Worm (Caenorhabditis elegans) whole organism, midembryonic: Measurements from ENCODE around the gene ZK593.3.

Experiments
- T22C8.4 ChIP-seq: fragments of 200-800 bp; sonication (Bioruptor generic); IDR thresholded peaks from 2 replicates; pipeline ENCODE4 v1.3.6; 2022; ENCODE audit warnings: missing genetic modification characterization, missing compliant biosample characterization
- flt-1 ChIP-seq: fragments of 200-800 bp; sonication (Bioruptor generic); IDR thresholded peaks from 2 replicates; pipeline ENCODE4 v1.3.6; 2022; ENCODE audit warnings: missing genetic modification characterization, missing compliant biosample characterization
- med-1 ChIP-seq: sonication (generic microtip); optimal IDR thresholded peaks from 2 replicates; lab custom pipeline; 2017; ENCODE audit warnings: missing genetic modification characterization, mild to moderate bottlenecking, missing compliant biosample characterization, antibody characterized with exemption, missing genetic modification reagents; ENCODE audit not compliant: insufficient read depth
- tab-1 ChIP-seq: fragments of 200-800 bp; sonication (Bioruptor generic); IDR thresholded peaks from 2 replicates; pipeline ENCODE4 v1.3.6; 2022; ENCODE audit warnings: missing genetic modification characterization, missing compliant biosample characterization
- ztf-29 ChIP-seq: fragments of 200-800 bp; sonication (Bioruptor generic); IDR thresholded peaks from 2 replicates; pipeline ENCODE4 v1.3.6; 2022; ENCODE audit warnings: missing genetic modification reagents, missing genetic modification characterization, missing compliant biosample characterization

DNA sequence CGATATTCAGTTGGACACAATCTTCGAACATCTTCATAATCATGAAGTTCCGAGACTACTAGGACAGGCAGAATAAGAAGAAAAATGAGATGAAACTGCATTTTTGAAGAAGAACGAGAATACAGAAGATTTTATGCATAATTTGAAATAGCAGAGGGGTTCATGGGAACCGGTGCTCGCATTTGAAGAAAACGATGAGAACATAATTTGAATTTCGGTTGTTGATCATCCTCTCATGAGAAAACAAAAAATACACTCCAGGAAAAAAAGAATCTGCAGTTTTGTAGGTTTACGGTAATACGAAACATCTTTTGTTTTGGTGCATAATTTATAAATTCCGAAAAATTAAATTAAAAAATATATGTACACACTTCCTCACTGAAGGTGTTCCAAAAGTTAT, 29.6 kb upstream of the ZK593.3 start, which contains the start of gene srlf-11:
- no peak for TF ChIP-seq ztf-29 (GFP tag; lab: Robert Waterston, UW)
- no peak for TF ChIP-seq tab-1 (GFP tag; lab: Robert Waterston, UW)
- TF ChIP-seq flt-1: no peak
- TF ChIP-seq med-1 (GFP tag; lab: Kevin White, UChicago): no peak
- no peak for TF ChIP-seq T22C8.4 (GFP tag; lab: Robert Waterston, UW)
